Worm (Caenorhabditis elegans): ENCODE measurements around the gene vps-32.1.
"Not testable (repeated sequence)": the region's sequence is repeated elsewhere in the genome, so short reads cannot be mapped to it uniquely, and the experiment has no call there.

vps-32.1 gene

ce11 chrII:6621886-6622285, 32.4 kb downstream of the vps-32.1 start, which contains the start of gene F54H5.3:
Gene F54H5.3, plus strand, starts transcription at chrII:6622186.
- TF ChIP-seq set-16 (GFP tag; IDR thresholded peaks at IDR 0.05) (no peak), saeg-2 (GFP tag; IDR thresholded peaks at IDR 0.05) (no peak), nhr-102 (tag; optimal IDR thresholded peaks at IDR 0.05) (no peak), mes-2 (tag; optimal IDR thresholded peaks at IDR 0.05; ENCODE audit: poor library complexity, severe bottlenecking) (no peak), zip-11 (GFP tag; IDR thresholded peaks at IDR 0.05) (no peak), nhr-10 (tag; optimal IDR thresholded peaks at IDR 0.05) (no peak), nhr-48 (tag; optimal IDR thresholded peaks at IDR 0.05) (no peak), daf-12 (tag; optimal IDR thresholded peaks at IDR 0.05) (no peak)

- TF ChIP-seq dve-1 (tag; optimal IDR thresholded peaks at IDR 0.05; ENCODE audit: insufficient read depth): peak; percentile 48
- TF ChIP-seq gei-8 (GFP tag; optimal IDR thresholded peaks at IDR 0.05): no peak
- no peak for TF ChIP-seq daf-16 (GFP tag; optimal IDR thresholded peaks at IDR 0.05)
- peak; percentile 9 for TF ChIP-seq daf-16 (tag; optimal IDR thresholded peaks at IDR 0.05)
- TF ChIP-seq lin-39 (tag; optimal IDR thresholded peaks at IDR 0.05): no peak
- TF ChIP-seq pqm-1 (tag; optimal IDR thresholded peaks at IDR 0.05): peak; percentile 25
Observed at ce11 chrII:6625302-6625701, 35.8 kb downstream of the vps-32.1 start, which contains the start of gene F54H5.14. Gene F54H5.14, minus strand, starts transcription at chrII:6625402.

ce11 chrII:6627182-6627581, 37.7 kb downstream of the vps-32.1 start, which contains the start of the genes F54H5.5 and F54H5.2:
Gene F54H5.5, minus strand, starts transcription at chrII:6627282.
Gene F54H5.2, plus strand, starts transcription at chrII:6627484.
- not testable (repeated sequence) for TF ChIP-seq nhr-102 (tag; optimal IDR thresholded peaks at IDR 0.05); tra-1 (GFP tag; IDR thresholded peaks at IDR 0.05); dve-1 (tag; optimal IDR thresholded peaks at IDR 0.05; ENCODE audit: insufficient read depth)

- no peak for TF ChIP-seq nhr-48 (tag; optimal IDR thresholded peaks at IDR 0.05)
- TF ChIP-seq lin-15B (tag; optimal IDR thresholded peaks at IDR 0.05): no peak
- no peak for TF ChIP-seq ctbp-1 (GFP tag; IDR thresholded peaks at IDR 0.05)
- TF ChIP-seq nhr-102 (tag; optimal IDR thresholded peaks at IDR 0.05): no peak
- TF ChIP-seq nhr-11 (tag; optimal IDR thresholded peaks at IDR 0.05): no peak
- no peak for TF ChIP-seq fos-1 (tag; optimal IDR thresholded peaks at IDR 0.05)
- TF ChIP-seq nhr-28 (tag; optimal IDR thresholded peaks at IDR 0.05): peak; percentile 42
- TF ChIP-seq unc-130 (GFP tag; optimal IDR thresholded peaks at IDR 0.05): no peak
- TF ChIP-seq mxl-3 (GFP tag; optimal IDR thresholded peaks at IDR 0.05): no peak
- TF ChIP-seq dve-1 (tag; optimal IDR thresholded peaks at IDR 0.05; ENCODE audit: insufficient read depth): peak; percentile 5
- peak; percentile 83 for TF ChIP-seq pqm-1 (tag; optimal IDR thresholded peaks at IDR 0.05)
- TF ChIP-seq zfp-3 (GFP tag; conservative IDR thresholded peaks at IDR 0.05): no peak
- no peak for TF ChIP-seq nhr-237 (tag; optimal IDR thresholded peaks at IDR 0.05)
- TF ChIP-seq php-3 (GFP tag; IDR thresholded peaks at IDR 0.05): 0 out of 2 replicates have a peak, but pooled peaks have one; percentile 25
- TF ChIP-seq nhr-42 (GFP tag; IDR thresholded peaks at IDR 0.05): no peak
- TF ChIP-seq F49E8.2 (tag; optimal IDR thresholded peaks at IDR 0.05; ENCODE audit: borderline replicate concordance): no peak
- no peak for TF ChIP-seq mdl-1 (tag; optimal IDR thresholded peaks at IDR 0.05)
- no peak for TF ChIP-seq rbr-2 (tag; optimal IDR thresholded peaks at IDR 0.05)
- TF ChIP-seq set-16 (GFP tag; IDR thresholded peaks at IDR 0.05): no peak
- no peak for TF ChIP-seq hlh-11 (tag; optimal IDR thresholded peaks at IDR 0.05)
- TF ChIP-seq spr-3 (GFP tag; optimal IDR thresholded peaks at IDR 0.05): no peak
- no peak for TF ChIP-seq zip-11 (GFP tag; IDR thresholded peaks at IDR 0.05)
- no peak for TF ChIP-seq lsy-2 (tag; optimal IDR thresholded peaks at IDR 0.05)
- TF ChIP-seq snpc-4 (tag; optimal IDR thresholded peaks at IDR 0.05): no peak
- TF ChIP-seq D1046.2 (GFP tag; IDR thresholded peaks at IDR 0.05): no peak
Observed at ce11 chrII:6628397-6628796, 38.9 kb downstream of the vps-32.1 start.

ce11 chrII:6629775-6630174, 40.3 kb downstream of the vps-32.1 start:
- TF ChIP-seq hif-1 (tag; optimal IDR thresholded peaks at IDR 0.05): no peak
- TF ChIP-seq pqm-1 (tag; optimal IDR thresholded peaks at IDR 0.05): peak; percentile 59
- TF ChIP-seq nhr-28 (tag; optimal IDR thresholded peaks at IDR 0.05): peak; percentile 52
- TF ChIP-seq daf-16 (GFP tag; optimal IDR thresholded peaks at IDR 0.05): no peak
- peak; percentile 1 for TF ChIP-seq daf-16 (tag; optimal IDR thresholded peaks at IDR 0.05)
- TF ChIP-seq gei-8 (GFP tag; optimal IDR thresholded peaks at IDR 0.05): no peak
- TF ChIP-seq mdt-29 (GFP tag; IDR thresholded peaks at IDR 0.05): no peak
- TF ChIP-seq T20F7.1 (GFP tag; optimal IDR thresholded peaks at IDR 0.05): peak; percentile 26
- peak; percentile 35; the same call in 1 of the 2 replicates for TF ChIP-seq dmd-6 (GFP tag; IDR thresholded peaks at IDR 0.05)
- no peak for TF ChIP-seq cey-2 (tag; optimal IDR thresholded peaks at IDR 0.05; ENCODE audit: borderline replicate concordance, insufficient read depth)
